Fruit fly (Drosophila melanogaster) whole organism, embryonic: Measurements from ENCODE around the gene CG14868.

Experiments
- Aef1 ChIP-seq: fragments of 200-800 bp; sonication (Bioruptor generic); IDR thresholded peaks from 3 replicates; pipeline ENCODE4 v1.3.6; 2022; ENCODE audit warnings: missing biosample characterization, missing genetic modification characterization
- B-H1 ChIP-seq: fragments of 200-800 bp; sonication (Bioruptor generic); IDR thresholded peaks from 3 replicates; pipeline ENCODE4 v1.3.6; 2022; ENCODE audit warnings: missing biosample characterization, missing genetic modification characterization
- CG10147 ChIP-seq: fragments of 200-800 bp; sonication (Bioruptor generic); optimal IDR thresholded peaks from 2 replicates; lab custom pipeline; 2019; ENCODE audit warnings: missing biosample characterization, mild to moderate bottlenecking, missing genetic modification characterization, moderate library complexity
- CG10321 ChIP-seq: fragments of 200-800 bp; sonication (Bioruptor generic); IDR thresholded peaks from 2 replicates; pipeline ENCODE4 v1.3.6; 2022; ENCODE audit warnings: missing biosample characterization, missing genetic modification characterization
- CG10462 ChIP-seq: fragments of 200-800 bp; sonication (Bioruptor generic); optimal IDR thresholded peaks from 2 replicates; lab custom pipeline; 2016; ENCODE audit warnings: missing biosample characterization, missing genetic modification characterization
- CG10565 ChIP-seq: fragments of 200-800 bp; sonication (Bioruptor generic); optimal IDR thresholded peaks from 3 replicates; lab custom pipeline; 2016; ENCODE audit warnings: missing biosample characterization, mild to moderate bottlenecking, missing genetic modification characterization
- CG11695 ChIP-seq: fragments of 200-800 bp; sonication (Bioruptor generic); IDR thresholded peaks from 3 replicates; pipeline ENCODE4 v1.3.6; 2022; ENCODE audit warnings: missing biosample characterization, missing genetic modification characterization
- CG12071 ChIP-seq: fragments of 200-800 bp; sonication (Bioruptor generic); optimal IDR thresholded peaks from 3 replicates; lab custom pipeline; 2018; ENCODE audit warnings: missing biosample characterization, mild to moderate bottlenecking, missing genetic modification characterization
- CG13296 ChIP-seq: fragments of 200-800 bp; sonication (Bioruptor generic); optimal IDR thresholded peaks from 3 replicates; lab custom pipeline; 2018; ENCODE audit warnings: missing biosample characterization, mild to moderate bottlenecking, missing genetic modification characterization
- CG14050 ChIP-seq: fragments of 200-800 bp; sonication (Bioruptor generic); IDR thresholded peaks from 3 replicates; pipeline ENCODE4 v1.3.6; 2022; ENCODE audit warnings: missing biosample characterization, missing genetic modification characterization
- CG14860 ChIP-seq: fragments of 200-800 bp; sonication (Bioruptor generic); IDR thresholded peaks from 3 replicates; pipeline ENCODE4 v1.3.6; 2022; ENCODE audit warnings: missing biosample characterization, missing genetic modification characterization; ENCODE audit not compliant: partially characterized antibody
- CG18764 ChIP-seq: fragments of 200-800 bp; sonication (Bioruptor generic); optimal IDR thresholded peaks from 3 replicates; lab custom pipeline; 2016; ENCODE audit warnings: missing biosample characterization, missing genetic modification characterization
- CG3065 ChIP-seq: fragments of 200-800 bp; sonication (Bioruptor generic); optimal IDR thresholded peaks from 2 replicates; lab custom pipeline; 2016; ENCODE audit warnings: missing biosample characterization, missing genetic modification characterization
- CG3281 ChIP-seq: fragments of 200-800 bp; sonication (Bioruptor generic); optimal IDR thresholded peaks from 3 replicates; lab custom pipeline; 2017; ENCODE audit warnings: missing biosample characterization, mild to moderate bottlenecking, missing genetic modification characterization
- CG33557 ChIP-seq: fragments of 200-800 bp; sonication (Bioruptor generic); optimal IDR thresholded peaks from 2 replicates; lab custom pipeline; 2019; ENCODE audit warnings: missing biosample characterization, mild to moderate bottlenecking, missing genetic modification characterization, moderate library complexity
- CG3847 ChIP-seq: fragments of 200-800 bp; sonication (Bioruptor generic); IDR thresholded peaks from 2 replicates; pipeline ENCODE4 v1.3.6; 2022; ENCODE audit warnings: missing biosample characterization, missing genetic modification characterization
- CG5180 ChIP-seq: fragments of 200-800 bp; sonication (Bioruptor generic); optimal IDR thresholded peaks from 3 replicates; lab custom pipeline; 2017; ENCODE audit warnings: missing biosample characterization, missing genetic modification characterization, mild to moderate bottlenecking, moderate library complexity, missing genetic modification reagents
- CG6175 ChIP-seq: fragments of 200-800 bp; sonication (Bioruptor generic); IDR thresholded peaks from 3 replicates; pipeline ENCODE4 v1.3.6; 2022; ENCODE audit warnings: missing biosample characterization, missing genetic modification characterization
- CG6765 ChIP-seq: fragments of 200-800 bp; sonication (Bioruptor generic); optimal IDR thresholded peaks from 3 replicates; lab custom pipeline; 2017; ENCODE audit warnings: missing biosample characterization, mild to moderate bottlenecking, missing genetic modification characterization
- CG6813 ChIP-seq: fragments of 200-800 bp; sonication (Bioruptor generic); optimal IDR thresholded peaks from 2 replicates; lab custom pipeline; 2017; ENCODE audit warnings: missing biosample characterization, missing genetic modification characterization, mild to moderate bottlenecking, moderate library complexity, missing genetic modification reagents
- CG6854 ChIP-seq: fragments of 200-800 bp; sonication (Bioruptor generic); optimal IDR thresholded peaks from 3 replicates; lab custom pipeline; 2017; ENCODE audit warnings: missing biosample characterization, mild to moderate bottlenecking, missing genetic modification characterization
- CG8089 ChIP-seq: fragments of 200-800 bp; sonication (Bioruptor generic); optimal IDR thresholded peaks from 3 replicates; lab custom pipeline; 2016; ENCODE audit warnings: missing biosample characterization, missing genetic modification characterization
- Dip2 ChIP-seq: fragments of 200-800 bp; sonication (Bioruptor generic); IDR thresholded peaks from 2 replicates; pipeline ENCODE4 v1.3.6; 2022; ENCODE audit warnings: missing biosample characterization, missing genetic modification characterization
- Dip3 ChIP-seq: fragments of 200-800 bp; sonication (Bioruptor generic); optimal IDR thresholded peaks from 3 replicates; lab custom pipeline; 2016; ENCODE audit warnings: missing biosample characterization, missing genetic modification characterization
- Fer2 ChIP-seq: fragments of 200-800 bp; sonication (Bioruptor generic); optimal IDR thresholded peaks from 2 replicates; lab custom pipeline; 2018; ENCODE audit warnings: missing biosample characterization, mild to moderate bottlenecking, missing genetic modification characterization, moderate library complexity
- Fer3 ChIP-seq: fragments of 200-800 bp; sonication (Bioruptor generic); optimal IDR thresholded peaks from 2 replicates; lab custom pipeline; 2018; ENCODE audit warnings: missing biosample characterization, mild to moderate bottlenecking, missing genetic modification characterization, moderate library complexity
- GATAe ChIP-seq: fragments of 200-800 bp; sonication (Bioruptor generic); conservative IDR thresholded peaks from 2 replicates; pipeline ENCODE4 v1.3.6; 2022; ENCODE audit warnings: missing biosample characterization, missing genetic modification characterization
- H2.0 ChIP-seq: fragments of 200-800 bp; sonication (Bioruptor generic); IDR thresholded peaks from 2 replicates; pipeline ENCODE4 v1.3.6; 2022; ENCODE audit warnings: missing biosample characterization, missing genetic modification characterization
- Hsf ChIP-seq: fragments of 200-800 bp; sonication (Bioruptor generic); optimal IDR thresholded peaks from 3 replicates; lab custom pipeline; 2016; ENCODE audit warnings: missing biosample characterization, missing genetic modification characterization
- Myb ChIP-seq: fragments of 200-800 bp; sonication (Bioruptor generic); optimal IDR thresholded peaks from 2 replicates; lab custom pipeline; 2016; ENCODE audit warnings: missing biosample characterization, missing genetic modification characterization
- NFAT ChIP-seq: fragments of 200-800 bp; sonication (Bioruptor generic); IDR thresholded peaks from 2 replicates; pipeline ENCODE4 v1.3.6; 2022; ENCODE audit warnings: missing biosample characterization, missing genetic modification characterization
- Opbp ChIP-seq: fragments of 200-800 bp; sonication (Bioruptor generic); IDR thresholded peaks from 3 replicates; pipeline ENCODE4 v1.3.6; 2022; ENCODE audit warnings: missing biosample characterization, missing genetic modification characterization; ENCODE audit not compliant: partially characterized antibody
- Optix ChIP-seq: fragments of 200-800 bp; sonication (Bioruptor generic); IDR thresholded peaks from 3 replicates; pipeline ENCODE4 v1.3.6; 2022; ENCODE audit warnings: missing biosample characterization, missing genetic modification characterization
- Pdp1 ChIP-seq, 2 experiments: fragments of 200-800 bp; sonication (Bioruptor generic); optimal IDR thresholded peaks; 3 replicates each; lab custom pipeline; 2016; ENCODE audit warnings: missing biosample characterization in 2 of 2, missing genetic modification characterization in 2 of 2, mild to moderate bottlenecking in 1 of 2, moderate library complexity in 1 of 2
- Scr ChIP-seq: fragments of 200-800 bp; sonication (Bioruptor generic); IDR thresholded peaks from 2 replicates; pipeline ENCODE4 v1.3.6; 2022; ENCODE audit warnings: missing biosample characterization, missing genetic modification characterization; ENCODE audit not compliant: partially characterized antibody
- TFAM ChIP-seq: fragments of 200-800 bp; sonication (Bioruptor generic); optimal IDR thresholded peaks from 2 replicates; lab custom pipeline; 2017; ENCODE audit warnings: missing biosample characterization, missing genetic modification characterization, inconsistent platforms
- Tbp ChIP-seq: fragments of >200 bp; optimal IDR thresholded peaks from 2 replicates; lab custom pipeline; 2018; ENCODE audit warnings: missing biosample characterization, missing genetic modification characterization
- Trl ChIP-seq, 3 experiments: fragments of >200 bp in 2 of 3; fragments of 200-800 bp in 1 of 3; sonication (Bioruptor generic) in 1 of 3; optimal IDR thresholded peaks; 2 replicates in 1 of 3; 3 replicates in 2 of 3; lab custom pipeline; 2016 to 2017; ENCODE audit warnings: missing biosample characterization in 1 of 3, missing genetic modification characterization in 1 of 3
- ara ChIP-seq: fragments of 200-800 bp; sonication (Bioruptor generic); IDR thresholded peaks from 2 replicates; pipeline ENCODE4 v1.3.6; 2022; ENCODE audit warnings: missing biosample characterization, missing genetic modification characterization
- bsh ChIP-seq, 2 experiments: fragments of 200-800 bp; sonication (Bioruptor generic); optimal IDR thresholded peaks; 2 replicates each; lab custom pipeline; 2017 to 2018; ENCODE audit warnings: mild to moderate bottlenecking in 2 of 2, missing biosample characterization in 2 of 2, missing genetic modification characterization in 2 of 2, moderate library complexity in 1 of 2
- chn ChIP-seq: fragments of 200-800 bp; sonication (Bioruptor generic); optimal IDR thresholded peaks from 2 replicates; lab custom pipeline; 2016; ENCODE audit warnings: missing biosample characterization, missing genetic modification characterization
- dm ChIP-seq: fragments of 200-800 bp; sonication (Bioruptor generic); optimal IDR thresholded peaks from 3 replicates; lab custom pipeline; 2016; ENCODE audit warnings: missing biosample characterization, missing genetic modification characterization
- en ChIP-seq: fragments of 200-800 bp; sonication (Bioruptor generic); optimal IDR thresholded peaks from 2 replicates; lab custom pipeline; 2016; ENCODE audit warnings: missing biosample characterization, missing genetic modification characterization
- ftz-f1 ChIP-seq: fragments of 200-800 bp; sonication (Bioruptor generic); optimal IDR thresholded peaks from 2 replicates; lab custom pipeline; 2016; ENCODE audit warnings: missing biosample characterization, missing genetic modification characterization
- gcm ChIP-seq: fragments of 200-800 bp; sonication (Bioruptor generic); optimal IDR thresholded peaks from 2 replicates; lab custom pipeline; 2019; ENCODE audit warnings: missing biosample characterization, mild to moderate bottlenecking, missing genetic modification characterization, moderate library complexity
- insv ChIP-seq, 2 experiments: fragments of 200-800 bp; sonication (Bioruptor generic); optimal IDR thresholded peaks; 3 replicates each; lab custom pipeline; 2016 to 2018; ENCODE audit warnings: missing biosample characterization in 2 of 2, missing genetic modification characterization in 2 of 2
- pfk ChIP-seq: fragments of 200-800 bp; sonication (Bioruptor generic); optimal IDR thresholded peaks from 2 replicates; lab custom pipeline; 2018; ENCODE audit warnings: missing biosample characterization, mild to moderate bottlenecking, missing genetic modification characterization, moderate library complexity
- pnt ChIP-seq: fragments of 200-800 bp; sonication (Bioruptor generic); optimal IDR thresholded peaks from 3 replicates; lab custom pipeline; 2016; ENCODE audit warnings: missing biosample characterization, missing genetic modification characterization
- sob ChIP-seq: fragments of 200-800 bp; sonication (Bioruptor generic); IDR thresholded peaks from 2 replicates; pipeline ENCODE4 v1.3.6; 2022; ENCODE audit warnings: missing biosample characterization, missing genetic modification characterization
- stc ChIP-seq: fragments of 200-800 bp; sonication (Bioruptor generic); IDR thresholded peaks from 2 replicates; pipeline ENCODE4 v1.3.6; 2022; ENCODE audit warnings: missing biosample characterization, missing genetic modification characterization
- wek ChIP-seq: fragments of 200-800 bp; sonication (Bioruptor generic); optimal IDR thresholded peaks from 3 replicates; lab custom pipeline; 2018; ENCODE audit warnings: missing biosample characterization, mild to moderate bottlenecking, missing genetic modification characterization, moderate library complexity

Gene CG14868

dm6 chr3R:15371833-15372232, 2.1 kb upstream of the CG14868 start, which contains the start of the genes Ccm3 and CG6136 (continued):
- TF ChIP-seq NFAT (GFP tag; lab: Robert Waterston, UW) (peak; percentile 61; the same call in 1 of the 2 replicates), CG3065 (GFP tag; lab: Kevin White, UChicago) (no peak), ftz-f1 (no peak), Tbp (no peak), CG3281 (GFP tag; lab: Kevin White, UChicago) (peak; percentile 35), Trl (optimal IDR thresholded peaks at IDR 0.05; lab: Kevin White, UChicago) (no peak), Trl (GFP tag; optimal IDR thresholded peaks at IDR 0.05; lab: Kevin White, UChicago) (peak; percentile 63), Aef1 (GFP tag; lab: Robert Waterston, UW) (no peak), CG10565 (GFP tag; lab: Kevin White, UChicago) (no peak), B-H1 (GFP tag; lab: Robert Waterston, UW) (no peak), Fer2 (tag; lab: Kevin White, UChicago) (no peak), dm (peak; percentile 2), CG3847 (peak; percentile 65), pnt (GFP tag; lab: Kevin White, UChicago) (no peak), Dip3 (GFP tag; lab: Kevin White, UChicago) (peak; percentile 36), GATAe (GFP tag; lab: Robert Waterston, UW) (no peak), CG14050 (GFP tag; lab: Robert Waterston, UW) (no peak), bsh (GFP tag; optimal IDR thresholded peaks at IDR 0.05; lab: Kevin White, UChicago) (no peak), CG5180 (GFP tag; lab: Kevin White, UChicago) (no peak), insv (GFP tag; optimal IDR thresholded peaks at IDR 0.05; lab: Kevin White, UChicago) (peak in 1 of 2 experiments; percentile 75), CG10321 (GFP tag; lab: Robert Waterston, UW) (peak; percentile 75), CG6854 (GFP tag; lab: Kevin White, UChicago) (no peak), TFAM (GFP tag; lab: Kevin White, UChicago) (no peak), Pdp1 (GFP tag; optimal IDR thresholded peaks at IDR 0.05; lab: Kevin White, UChicago) (no peak), H2.0 (GFP tag; lab: Robert Waterston, UW) (peak; percentile 24), CG11695 (GFP tag; lab: Robert Waterston, UW) (0 out of 3 replicates have a peak, but pooled peaks have one; percentile 23), Hsf (GFP tag; lab: Kevin White, UChicago) (peak; percentile 35), Fer3 (tag; lab: Kevin White, UChicago) (peak; percentile 42), CG8089 (GFP tag; lab: Kevin White, UChicago) (no peak), pfk (no peak), en (GFP tag; lab: Kevin White, UChicago) (no peak), gcm (peak; percentile 27), Opbp (GFP tag; lab: Robert Waterston, UW) (peak; percentile 93), Dip2 (GFP tag; lab: Robert Waterston, UW) (no peak), sob (peak; percentile 84), CG12071 (GFP tag; lab: Kevin White, UChicago) (no peak), ara (GFP tag; lab: Robert Waterston, UW) (peak; percentile 15; the same call in 1 of the 2 replicates), CG13296 (GFP tag; lab: Kevin White, UChicago) (peak; percentile 39), CG6765 (peak; percentile 52), Scr (GFP tag; lab: Robert Waterston, UW) (peak; percentile 91), chn (GFP tag; lab: Kevin White, UChicago) (peak; percentile 17), stc (GFP tag; lab: Robert Waterston, UW) (no peak), wek (no peak), CG6813 (GFP tag; lab: Kevin White, UChicago) (no peak), CG14860 (GFP tag; lab: Robert Waterston, UW) (peak; percentile 90), CG6175 (GFP tag; lab: Robert Waterston, UW) (no peak), CG10147 (GFP tag; lab: Kevin White, UChicago) (peak; percentile 48), CG33557 (GFP tag; lab: Kevin White, UChicago) (no peak), CG18764 (peak; percentile 10), Myb (GFP tag; lab: Kevin White, UChicago) (peak; percentile 64), CG10462 (GFP tag; lab: Kevin White, UChicago) (no peak), Optix (GFP tag; lab: Robert Waterston, UW) (no peak)
